Worm (Caenorhabditis elegans): ENCODE data around the gene srx-60.

- TF ChIP-seq scrt-1 (GFP tag; IDR thresholded peaks at IDR 0.05) (no peak), ama-1 (optimal IDR thresholded peaks at IDR 0.05) (no peak), F13C5.2 (tag; optimal IDR thresholded peaks at IDR 0.05) (no peak)
Observed at ce11 chrV:7361673-7362072, 39.0 kb upstream of the srx-60 start, which contains the start of gene cyp-35A1.
